Fruit fly (Drosophila melanogaster): ENCODE results near the gene CG32814.

CG32814 gene

dm6 chrX:1026511-1026910, at the start of gene CG32814, which contains the start of the genes CG11638 and CG3021 (continued):
- TF ChIP-seq CG14050 (GFP tag; IDR thresholded peaks at IDR 0.05) (no peak), Ptx1 (GFP tag; IDR thresholded peaks at IDR 0.05) (no peak), H2.0 (GFP tag; IDR thresholded peaks at IDR 0.05) (no peak), lilli (GFP tag; optimal IDR thresholded peaks at IDR 0.05) (no peak), gro (GFP tag; optimal IDR thresholded peaks at IDR 0.05) (peak; percentile 17), pan (optimal IDR thresholded peaks at IDR 0.05) (no peak), pan (GFP tag; optimal IDR thresholded peaks at IDR 0.05 in 1 of 2, IDR thresholded peaks at IDR 0.05 in 1 of 2) (peak in 1 of 2 experiments; percentile 28), CG17829 (tag; optimal IDR thresholded peaks at IDR 0.05) (no peak), NK7.1 (GFP tag; optimal IDR thresholded peaks at IDR 0.05) (no peak), CG14014 (GFP tag; IDR thresholded peaks at IDR 0.05) (no peak), E2f2 (GFP tag; IDR thresholded peaks at IDR 0.05) (peak; percentile 59), PHDP (tag; optimal IDR thresholded peaks at IDR 0.05) (no peak), CG18764 (GFP tag; optimal IDR thresholded peaks at IDR 0.05) (no peak), CG10462 (GFP tag; optimal IDR thresholded peaks at IDR 0.05) (no peak), CrebB (tag; optimal IDR thresholded peaks at IDR 0.05) (no peak), slp2 (GFP tag; optimal IDR thresholded peaks at IDR 0.05) (no peak), Mrtf (GFP tag; IDR thresholded peaks at IDR 0.05) (no peak), CG15696 (tag; optimal IDR thresholded peaks at IDR 0.05) (no peak), CG6854 (GFP tag; optimal IDR thresholded peaks at IDR 0.05) (peak; percentile 22), CG11456 (GFP tag; IDR thresholded peaks at IDR 0.05) (no peak), CG7786 (GFP tag; optimal IDR thresholded peaks at IDR 0.05) (no peak), Taf1 (GFP tag; IDR thresholded peaks at IDR 0.05) (no peak), CG3065 (GFP tag; optimal IDR thresholded peaks at IDR 0.05) (no peak), CG1792 (GFP tag; optimal IDR thresholded peaks at IDR 0.05) (no peak), ci (GFP tag; IDR thresholded peaks at IDR 0.05) (peak; percentile 79), maf-S (GFP tag; optimal IDR thresholded peaks at IDR 0.05) (no peak), CG30403 (GFP tag; optimal IDR thresholded peaks at IDR 0.05) (no peak), chif (GFP tag; optimal IDR thresholded peaks at IDR 0.05) (no peak), HLH54F (GFP tag; optimal IDR thresholded peaks at IDR 0.05) (no peak), dysf (GFP tag; IDR thresholded peaks at IDR 0.05) (no peak), Ets65A (GFP tag) (no peak), otp (GFP tag; IDR thresholded peaks at IDR 0.05) (no peak), repo (GFP tag; optimal IDR thresholded peaks at IDR 0.05) (no peak), CG10274 (GFP tag; optimal IDR thresholded peaks at IDR 0.05) (no peak), CG5180 (GFP tag; optimal IDR thresholded peaks at IDR 0.05) (no peak), CG4404 (GFP tag; IDR thresholded peaks at IDR 0.05) (no peak), HmgD (GFP tag; optimal IDR thresholded peaks at IDR 0.05) (no peak), sc (optimal IDR thresholded peaks at IDR 0.05) (no peak), sc (GFP tag; optimal IDR thresholded peaks at IDR 0.05) (no peak), CG14860 (GFP tag; IDR thresholded peaks at IDR 0.05; ENCODE audit: partially characterized antibody) (no peak), ab (GFP tag; optimal IDR thresholded peaks at IDR 0.05) (no peak), CG15011 (GFP tag; optimal IDR thresholded peaks at IDR 0.05) (no peak), gce (GFP tag; IDR thresholded peaks at IDR 0.05) (no peak), CG9727 (GFP tag; optimal IDR thresholded peaks at IDR 0.05) (peak; percentile 28), Sox100B (GFP tag; optimal IDR thresholded peaks at IDR 0.05) (no peak), nerfin-2 (GFP tag; IDR thresholded peaks at IDR 0.05; ENCODE audit: partially characterized antibody) (no peak), CG12155 (GFP tag; optimal IDR thresholded peaks at IDR 0.05) (no peak), Ssrp (tag; optimal IDR thresholded peaks at IDR 0.05) (no peak), CHES-1-like (GFP tag; optimal IDR thresholded peaks at IDR 0.05) (no peak), Fer3 (tag; optimal IDR thresholded peaks at IDR 0.05) (no peak), aop (GFP tag; IDR thresholded peaks at IDR 0.05) (no peak), B-H2 (GFP tag; optimal IDR thresholded peaks at IDR 0.05) (peak; percentile 5), CG10321 (GFP tag; IDR thresholded peaks at IDR 0.05) (no peak), esg (GFP tag; conservative IDR thresholded peaks at IDR 0.05) (no peak)

Data from whole organism, embryonic.